Fruit fly (Drosophila melanogaster): Measurements from ENCODE around the gene CG6333.

CG6333 gene

dm6 chr3L:17532898-17533700 is 47.1 kb upstream of the CG6333 start (continued):
- TF ChIP-seq CG9797 (GFP tag; optimal IDR thresholded peaks at IDR 0.05) = peak; percentile 85
- no peak for TF ChIP-seq CkIIα-i1 (GFP tag; IDR thresholded peaks at IDR 0.05)
- TF ChIP-seq Drgx (GFP tag; IDR thresholded peaks at IDR 0.05) = no peak; the same call in 1 of the 2 replicates
- 0 out of 2 replicates have a peak, but pooled peaks have one; percentile 27 for TF ChIP-seq gsb (GFP tag; IDR thresholded peaks at IDR 0.05)
- TF ChIP-seq Dip3 (GFP tag; optimal IDR thresholded peaks at IDR 0.05) = peak; percentile 24
- TF ChIP-seq fru (optimal IDR thresholded peaks at IDR 0.05) = no peak
- peak; percentile 42 for TF ChIP-seq CG7556 (GFP tag; optimal IDR thresholded peaks at IDR 0.05)
- 0 out of 4 replicates have a peak, but pooled peaks have one; percentile 17 for TF ChIP-seq Dll (GFP tag; IDR thresholded peaks at IDR 0.05; ENCODE audit: partially characterized antibody)
- TF ChIP-seq CG12071 (GFP tag; optimal IDR thresholded peaks at IDR 0.05) = peak; percentile 65
- peak; percentile 12 for TF ChIP-seq CG12942 (GFP tag; optimal IDR thresholded peaks at IDR 0.05)
- no peak for TF ChIP-seq CG9437 (GFP tag; optimal IDR thresholded peaks at IDR 0.05)
- peak; percentile 16 for TF ChIP-seq Atf3 (GFP tag; optimal IDR thresholded peaks at IDR 0.05)
- TF ChIP-seq CrebB (tag; optimal IDR thresholded peaks at IDR 0.05) = peak; percentile 69
- TF ChIP-seq B-H1 (GFP tag; IDR thresholded peaks at IDR 0.05) = no peak
- TF ChIP-seq Deaf1 (tag; optimal IDR thresholded peaks at IDR 0.05) = peak; percentile 51
- TF ChIP-seq CG8359 (GFP tag; optimal IDR thresholded peaks at IDR 0.05; ENCODE audit: borderline replicate concordance) = no peak
- no peak for TF ChIP-seq CG3838 (GFP tag; optimal IDR thresholded peaks at IDR 0.05)
- TF ChIP-seq CG16779 (GFP tag; IDR thresholded peaks at IDR 0.05) = no peak
- no peak for TF ChIP-seq Dad (GFP tag; optimal IDR thresholded peaks at IDR 0.05)
- TF ChIP-seq CG12299 (tag; optimal IDR thresholded peaks at IDR 0.05) = no peak
- no peak for TF ChIP-seq ham (GFP tag; IDR thresholded peaks at IDR 0.05)
- peak; percentile 70 for TF ChIP-seq CG2120 (GFP tag; optimal IDR thresholded peaks at IDR 0.05)
- TF ChIP-seq CG17612 (GFP tag; IDR thresholded peaks at IDR 0.05) = no peak
- peak; percentile 80 for TF ChIP-seq gro (GFP tag; optimal IDR thresholded peaks at IDR 0.05)
- no peak for TF ChIP-seq CG10959 (GFP tag; IDR thresholded peaks at IDR 0.05)
- TF ChIP-seq bab2 (GFP tag; optimal IDR thresholded peaks at IDR 0.05) = peak; percentile 27
- TF ChIP-seq shn (GFP tag; optimal IDR thresholded peaks at IDR 0.05) = peak; percentile 19
- TF ChIP-seq CG3995 (GFP tag; optimal IDR thresholded peaks at IDR 0.05) = no peak
- no peak for TF ChIP-seq CG12219 (GFP tag; optimal IDR thresholded peaks at IDR 0.05)
- TF ChIP-seq CG5953 (GFP tag; IDR thresholded peaks at IDR 0.05) = 0 out of 2 replicates have a peak, but pooled peaks have one; percentile 32
- TF ChIP-seq Atf6 (GFP tag; IDR thresholded peaks at IDR 0.05) = 0 out of 2 replicates have a peak, but pooled peaks have one; percentile 37
- TF ChIP-seq seq (GFP tag; IDR thresholded peaks at IDR 0.05) = no peak
- peak; percentile 71; the same call in 2 of the 3 replicates for TF ChIP-seq Opbp (GFP tag; IDR thresholded peaks at IDR 0.05; ENCODE audit: partially characterized antibody)
- peak; percentile 20; the same call in 1 of the 2 replicates for TF ChIP-seq MBD-R2 (GFP tag; IDR thresholded peaks at IDR 0.05)
- no peak for TF ChIP-seq twi (tag; optimal IDR thresholded peaks at IDR 0.05)
- TF ChIP-seq CG42726 (GFP tag; IDR thresholded peaks at IDR 0.05; ENCODE audit: partially characterized antibody) = peak; percentile 80
- no peak for TF ChIP-seq ab (GFP tag; optimal IDR thresholded peaks at IDR 0.05)
- TF ChIP-seq da (GFP tag; optimal IDR thresholded peaks at IDR 0.05) = peak; percentile 9
- TF ChIP-seq Max (GFP tag; optimal IDR thresholded peaks at IDR 0.05) = peak; percentile 49
- no peak for TF ChIP-seq odd (GFP tag; optimal IDR thresholded peaks at IDR 0.05)
- no peak for TF ChIP-seq dan (GFP tag; IDR thresholded peaks at IDR 0.05)
- TF ChIP-seq eyg (GFP tag; optimal IDR thresholded peaks at IDR 0.05) = no peak
- TF ChIP-seq CG14667 (GFP tag; IDR thresholded peaks at IDR 0.05) = no peak
- TF ChIP-seq peb (GFP tag; IDR thresholded peaks at IDR 0.05) = no peak
- TF ChIP-seq pzg (GFP tag; optimal IDR thresholded peaks at IDR 0.05) = peak; percentile 80
- TF ChIP-seq pum (GFP tag; optimal IDR thresholded peaks at IDR 0.05) = no peak
- TF ChIP-seq CG16815 (GFP tag; optimal IDR thresholded peaks at IDR 0.05) = no peak
- 0 out of 2 replicates have a peak, but pooled peaks have one; percentile 35 for TF ChIP-seq Awh (GFP tag; IDR thresholded peaks at IDR 0.05)
- TF ChIP-seq Lim3 (GFP tag; IDR thresholded peaks at IDR 0.05) = no peak
- TF ChIP-seq sd (tag; optimal IDR thresholded peaks at IDR 0.05) = peak; percentile 57

All from whole organism, embryonic.